Fruit fly (Drosophila melanogaster) S2 (cell line): ENCODE measurements around the gene CG13606.

Experiments
- CG8478 ChIP-seq: fragments of >200 bp; optimal IDR thresholded peaks from 2 replicates; lab custom pipeline; 2018
- CTCF ChIP-seq, 2 experiments: fragments of >200 bp; optimal IDR thresholded peaks; 2 replicates each; lab custom pipeline; 2018

- no peak for TF ChIP-seq CG8478 (lab: Kevin White, UChicago)
- no peak for TF ChIP-seq CTCF (optimal IDR thresholded peaks at IDR 0.05; lab: Kevin White, UChicago)
Observed at dm6 chr3R:24205935-24206334, 33.5 kb downstream of the CG13606 start.
